Worm (Caenorhabditis elegans) whole organism, L4 larva: ENCODE results near the gene Y54G2A.16.

Experiments
- ceh-28 ChIP-seq: fragments of 150-350 bp; optimal IDR thresholded peaks from 2 replicates; lab custom pipeline; 2014; ENCODE audit warnings: missing biosample characterization, missing genetic modification reagents, missing genetic modification characterization
- ces-1 ChIP-seq: fragments of 150-350 bp; sonication (generic microtip); optimal IDR thresholded peaks from 4 replicates; lab custom pipeline; 2014; ENCODE audit warnings: missing biosample characterization, missing genetic modification reagents, missing genetic modification characterization
- ctbp-1 ChIP-seq: fragments of 200-800 bp; sonication (Bioruptor generic); IDR thresholded peaks from 2 replicates; pipeline ENCODE4 v1.3.6; 2022; ENCODE audit warnings: missing genetic modification reagents, missing genetic modification characterization, missing compliant biosample characterization
- daf-16 ChIP-seq, 3 experiments: sonication (generic microtip); optimal IDR thresholded peaks; 2 replicates each; lab custom pipeline; 2016 to 2017; ENCODE audit warnings: missing genetic modification characterization in 3 of 3, missing genetic modification reagents in 3 of 3, mild to moderate bottlenecking in 2 of 3, missing compliant biosample characterization in 2 of 3, missing biosample characterization in 1 of 3, moderate library complexity in 1 of 3
- jun-1 ChIP-seq: fragments of 150-350 bp; optimal IDR thresholded peaks from 2 replicates; lab custom pipeline; 2014; ENCODE audit warnings: missing biosample characterization, missing genetic modification reagents, missing genetic modification characterization
- nhr-25 ChIP-seq: sonication (generic microtip); optimal IDR thresholded peaks from 2 replicates; lab custom pipeline; 2017; ENCODE audit warnings: missing genetic modification characterization, mild to moderate bottlenecking, missing compliant biosample characterization, antibody characterized with exemption, moderate library complexity, borderline replicate concordance; ENCODE audit not compliant: insufficient read depth
- pqm-1 ChIP-seq: sonication (generic microtip); optimal IDR thresholded peaks from 2 replicates; lab custom pipeline; 2017; ENCODE audit warnings: missing biosample characterization, missing genetic modification characterization
- unc-130 ChIP-seq: sonication (generic microtip); optimal IDR thresholded peaks from 2 replicates; lab custom pipeline; 2016; ENCODE audit warnings: missing genetic modification reagents, missing genetic modification characterization, missing compliant biosample characterization

- TF ChIP-seq nhr-25 (tag; lab: Kevin White, UChicago) (no peak), ctbp-1 (GFP tag; lab: Robert Waterston, UW) (no peak), unc-130 (GFP tag; lab: Kevin White, UChicago) (no peak), jun-1 (tag; lab: Kevin White, UChicago) (no peak), ces-1 (no peak), daf-16 (GFP tag; optimal IDR thresholded peaks at IDR 0.05; lab: Kevin White, UChicago) (no peak), daf-16 (tag; optimal IDR thresholded peaks at IDR 0.05; lab: Kevin White, UChicago) (no peak), pqm-1 (tag; lab: Kevin White, UChicago) (no peak), ceh-28 (tag; lab: Kevin White, UChicago) (no peak)
Measured at ce11 chrIV:2820408-2820807, 44.2 kb downstream of the Y54G2A.16 start, which contains the start of gene Y54G2A.37.
